Fruit fly (Drosophila melanogaster) whole organism, embryonic: ENCODE results near the gene Rab9.

ENCODE experiments used
- BEAF-32 ChIP-seq: fragments of 200-800 bp; sonication (Bioruptor generic); optimal IDR thresholded peaks from 3 replicates; lab custom pipeline; 2017; ENCODE audit warnings: missing biosample characterization, missing genetic modification characterization, mild to moderate bottlenecking, moderate library complexity, missing genetic modification reagents
- CG10209 ChIP-seq: fragments of 200-800 bp; sonication (Bioruptor generic); optimal IDR thresholded peaks from 3 replicates; lab custom pipeline; 2017; ENCODE audit warnings: missing biosample characterization, mild to moderate bottlenecking, missing genetic modification characterization, missing genetic modification reagents
- CG10543 ChIP-seq: fragments of 200-800 bp; sonication (Bioruptor generic); optimal IDR thresholded peaks from 3 replicates; lab custom pipeline; 2017; ENCODE audit warnings: missing biosample characterization, mild to moderate bottlenecking, missing genetic modification characterization, moderate library complexity
- CG11456 ChIP-seq: fragments of 200-800 bp; sonication (Bioruptor generic); IDR thresholded peaks from 3 replicates; pipeline ENCODE4 v1.3.6; 2022; ENCODE audit warnings: missing biosample characterization, missing genetic modification characterization
- CG12155 ChIP-seq: fragments of 200-800 bp; sonication (Bioruptor generic); optimal IDR thresholded peaks from 3 replicates; lab custom pipeline; 2016; ENCODE audit warnings: missing biosample characterization, missing genetic modification characterization
- CG13123 ChIP-seq: fragments of 200-800 bp; sonication (Bioruptor generic); optimal IDR thresholded peaks from 2 replicates; lab custom pipeline; 2016; ENCODE audit warnings: missing biosample characterization, missing genetic modification characterization
- CG13624 ChIP-seq: fragments of 200-800 bp; sonication (Bioruptor generic); optimal IDR thresholded peaks from 2 replicates; lab custom pipeline; 2016; ENCODE audit warnings: missing biosample characterization, missing genetic modification characterization
- CG15514 ChIP-seq: fragments of 200-800 bp; sonication (Bioruptor generic); optimal IDR thresholded peaks from 3 replicates; lab custom pipeline; 2017; ENCODE audit warnings: missing biosample characterization, missing genetic modification characterization, mild to moderate bottlenecking, moderate library complexity, missing genetic modification reagents
- CG17361 ChIP-seq: fragments of 200-800 bp; sonication (Bioruptor generic); IDR thresholded peaks from 3 replicates; pipeline ENCODE4 v1.3.6; 2022; ENCODE audit warnings: missing biosample characterization, missing genetic modification characterization
- CG3065 ChIP-seq: fragments of 200-800 bp; sonication (Bioruptor generic); optimal IDR thresholded peaks from 2 replicates; lab custom pipeline; 2016; ENCODE audit warnings: missing biosample characterization, missing genetic modification characterization
- CG32532 ChIP-seq: fragments of 200-800 bp; sonication (Bioruptor generic); IDR thresholded peaks from 2 replicates; pipeline ENCODE4 v1.3.6; 2022; ENCODE audit warnings: missing biosample characterization, missing genetic modification characterization
- CG32767 ChIP-seq: fragments of 200-800 bp; sonication (Bioruptor generic); IDR thresholded peaks from 2 replicates; pipeline ENCODE4 v1.3.6; 2022; ENCODE audit warnings: missing biosample characterization, missing genetic modification characterization
- CG4282 ChIP-seq: fragments of 200-800 bp; sonication (Bioruptor generic); optimal IDR thresholded peaks from 2 replicates; lab custom pipeline; 2016; ENCODE audit warnings: missing biosample characterization, missing genetic modification characterization
- CG4328 ChIP-seq: fragments of 200-800 bp; sonication (Bioruptor generic); optimal IDR thresholded peaks from 3 replicates; lab custom pipeline; 2017; ENCODE audit warnings: missing biosample characterization, missing genetic modification reagents, missing genetic modification characterization
- CG8765 ChIP-seq: fragments of 200-800 bp; sonication (Bioruptor generic); IDR thresholded peaks from 2 replicates; pipeline ENCODE4 v1.3.6; 2022; ENCODE audit warnings: missing biosample characterization, missing genetic modification characterization
- CTCF ChIP-seq: fragments of 200-800 bp; sonication (Bioruptor generic); optimal IDR thresholded peaks from 2 replicates; lab custom pipeline; 2017; ENCODE audit warnings: missing biosample characterization, mild to moderate bottlenecking, missing genetic modification characterization, moderate library complexity
- Camta ChIP-seq: fragments of 200-800 bp; sonication (Bioruptor generic); optimal IDR thresholded peaks from 2 replicates; lab custom pipeline; 2016; ENCODE audit warnings: missing biosample characterization, missing genetic modification characterization
- Dbx ChIP-seq: fragments of 200-800 bp; sonication (Bioruptor generic); IDR thresholded peaks from 3 replicates; pipeline ENCODE4 v1.3.6; 2022; ENCODE audit warnings: missing biosample characterization, missing genetic modification characterization
- Deaf1 ChIP-seq: fragments of 200-800 bp; optimal IDR thresholded peaks from 3 replicates; lab custom pipeline; 2019; ENCODE audit warnings: missing biosample characterization, mild to moderate bottlenecking, missing genetic modification characterization, moderate library complexity
- Dip3 ChIP-seq: fragments of 200-800 bp; sonication (Bioruptor generic); optimal IDR thresholded peaks from 3 replicates; lab custom pipeline; 2016; ENCODE audit warnings: missing biosample characterization, missing genetic modification characterization
- GATAe ChIP-seq: fragments of 200-800 bp; sonication (Bioruptor generic); conservative IDR thresholded peaks from 2 replicates; pipeline ENCODE4 v1.3.6; 2022; ENCODE audit warnings: missing biosample characterization, missing genetic modification characterization
- HLH3B ChIP-seq: fragments of 200-800 bp; sonication (Bioruptor generic); IDR thresholded peaks from 2 replicates; pipeline ENCODE4 v1.3.6; 2022; ENCODE audit warnings: missing biosample characterization, missing genetic modification characterization
- Hmx ChIP-seq: fragments of 200-800 bp; sonication (Bioruptor generic); optimal IDR thresholded peaks from 2 replicates; lab custom pipeline; 2016; ENCODE audit warnings: missing biosample characterization, missing genetic modification characterization
- Hsf ChIP-seq: fragments of 200-800 bp; sonication (Bioruptor generic); optimal IDR thresholded peaks from 3 replicates; lab custom pipeline; 2016; ENCODE audit warnings: missing biosample characterization, missing genetic modification characterization
- Lim3 ChIP-seq: fragments of 200-800 bp; sonication (Bioruptor generic); IDR thresholded peaks from 2 replicates; pipeline ENCODE4 v1.3.6; 2022; ENCODE audit warnings: missing biosample characterization, missing genetic modification characterization
- MTF-1 ChIP-seq: fragments of 200-800 bp; sonication (Bioruptor generic); optimal IDR thresholded peaks from 2 replicates; lab custom pipeline; 2018; ENCODE audit warnings: missing biosample characterization, mild to moderate bottlenecking, missing genetic modification characterization, borderline replicate concordance
- Med ChIP-seq: fragments of 200-800 bp; sonication (Bioruptor generic); peaks from one replicate; lab custom pipeline; 2016; ENCODE audit warnings: missing biosample characterization, missing genetic modification characterization, mild to moderate bottlenecking, inconsistent platforms, moderate library complexity
- Nf-YC ChIP-seq: fragments of 200-800 bp; optimal IDR thresholded peaks from 3 replicates; lab custom pipeline; 2019; ENCODE audit warnings: missing biosample characterization, mild to moderate bottlenecking, missing genetic modification characterization, moderate library complexity
- Xrp1 ChIP-seq: fragments of 200-800 bp; sonication (Bioruptor generic); IDR thresholded peaks from 2 replicates; pipeline ENCODE4 v1.3.6; 2022; ENCODE audit warnings: missing biosample characterization, missing genetic modification characterization
- abd-A ChIP-seq: fragments of 200-800 bp; sonication (Bioruptor generic); optimal IDR thresholded peaks from 3 replicates; lab custom pipeline; 2019; ENCODE audit warnings: missing biosample characterization, mild to moderate bottlenecking, missing genetic modification characterization, moderate library complexity
- al ChIP-seq: fragments of 200-800 bp; sonication (Bioruptor generic); IDR thresholded peaks from 2 replicates; pipeline ENCODE4 v1.3.6; 2022; ENCODE audit warnings: missing biosample characterization, missing genetic modification characterization
- cas ChIP-seq: fragments of 200-800 bp; sonication (Bioruptor generic); IDR thresholded peaks from 2 replicates; pipeline ENCODE4 v1.3.6; 2022; ENCODE audit warnings: missing biosample characterization, missing genetic modification characterization
- crol ChIP-seq: fragments of 200-800 bp; sonication (Bioruptor generic); IDR thresholded peaks from 2 replicates; pipeline ENCODE4 v1.3.6; 2022; ENCODE audit warnings: missing biosample characterization, missing genetic modification characterization
- dimm ChIP-seq: fragments of 200-800 bp; sonication (Bioruptor generic); IDR thresholded peaks from 2 replicates; pipeline ENCODE4 v1.3.6; 2022; ENCODE audit warnings: missing biosample characterization, missing genetic modification characterization
- gem ChIP-seq: fragments of 200-800 bp; sonication (Bioruptor generic); optimal IDR thresholded peaks from 2 replicates; lab custom pipeline; 2019; ENCODE audit warnings: missing biosample characterization, mild to moderate bottlenecking, missing genetic modification characterization, moderate library complexity
- jigr1 ChIP-seq: fragments of 200-800 bp; sonication (Bioruptor generic); IDR thresholded peaks from 3 replicates; pipeline ENCODE4 v1.3.6; 2022; ENCODE audit warnings: missing biosample characterization, missing genetic modification characterization
- knrl ChIP-seq: fragments of 200-800 bp; sonication (Bioruptor generic); IDR thresholded peaks from 3 replicates; pipeline ENCODE4 v1.3.6; 2022; ENCODE audit warnings: missing biosample characterization, missing genetic modification characterization; ENCODE audit not compliant: partially characterized antibody
- lab ChIP-seq: fragments of 200-800 bp; sonication (Bioruptor generic); optimal IDR thresholded peaks from 3 replicates; lab custom pipeline; 2017; ENCODE audit warnings: missing biosample characterization, missing genetic modification characterization, mild to moderate bottlenecking, moderate library complexity, missing genetic modification reagents
- lilli ChIP-seq: fragments of 200-800 bp; sonication (Bioruptor generic); optimal IDR thresholded peaks from 3 replicates; lab custom pipeline; 2016; ENCODE audit warnings: missing biosample characterization, missing genetic modification characterization
- lmd ChIP-seq: fragments of 200-800 bp; sonication (Bioruptor generic); IDR thresholded peaks from 2 replicates; pipeline ENCODE4 v1.3.6; 2022; ENCODE audit warnings: missing biosample characterization, missing genetic modification characterization
- mam ChIP-seq: fragments of 200-800 bp; sonication (Bioruptor generic); optimal IDR thresholded peaks from 3 replicates; lab custom pipeline; 2016; ENCODE audit warnings: missing biosample characterization, missing genetic modification characterization
- onecut ChIP-seq: fragments of 200-800 bp; sonication (Bioruptor generic); IDR thresholded peaks from 2 replicates; pipeline ENCODE4 v1.3.6; 2022; ENCODE audit warnings: missing biosample characterization, missing genetic modification characterization
- pfk ChIP-seq: fragments of 200-800 bp; sonication (Bioruptor generic); optimal IDR thresholded peaks from 2 replicates; lab custom pipeline; 2018; ENCODE audit warnings: missing biosample characterization, mild to moderate bottlenecking, missing genetic modification characterization, moderate library complexity
- ranshi ChIP-seq: fragments of 200-800 bp; sonication (Bioruptor generic); IDR thresholded peaks from 2 replicates; pipeline ENCODE4 v1.3.6; 2022; ENCODE audit warnings: missing biosample characterization, missing genetic modification characterization
- salm ChIP-seq: fragments of 200-800 bp; sonication (Bioruptor generic); optimal IDR thresholded peaks from 2 replicates; lab custom pipeline; 2018; ENCODE audit warnings: missing biosample characterization, mild to moderate bottlenecking, missing genetic modification characterization
- sd ChIP-seq: fragments of 200-800 bp; sonication (Bioruptor generic); optimal IDR thresholded peaks from 3 replicates; lab custom pipeline; 2018; ENCODE audit warnings: missing biosample characterization, mild to moderate bottlenecking, missing genetic modification characterization, moderate library complexity
- seq ChIP-seq: fragments of 200-800 bp; sonication (Bioruptor generic); IDR thresholded peaks from 2 replicates; pipeline ENCODE4 v1.3.6; 2022; ENCODE audit warnings: missing biosample characterization, missing genetic modification characterization
- slbo ChIP-seq: fragments of 200-800 bp; sonication (Bioruptor generic); IDR thresholded peaks from 2 replicates; pipeline ENCODE4 v1.3.6; 2022; ENCODE audit warnings: missing biosample characterization, missing genetic modification characterization
- sr ChIP-seq: fragments of 200-800 bp; sonication (Bioruptor generic); IDR thresholded peaks from 3 replicates; pipeline ENCODE4 v1.3.6; 2022; ENCODE audit warnings: missing biosample characterization, missing genetic modification characterization
- vfl ChIP-seq: fragments of 200-800 bp; sonication (Bioruptor generic); optimal IDR thresholded peaks from 2 replicates; lab custom pipeline; 2016; ENCODE audit warnings: missing biosample characterization, missing genetic modification characterization

Rab9 gene

dm6 chr2L:19405685-19406357 lies 26.6 kb upstream of the Rab9 start (continued):
- TF ChIP-seq Med (GFP tag; lab: Kevin White, UChicago) (peak; percentile 37), CG3065 (GFP tag; lab: Kevin White, UChicago) (no peak), slbo (GFP tag; lab: Robert Waterston, UW) (peak; percentile 52; the same call in 1 of the 2 replicates), Deaf1 (tag; lab: Kevin White, UChicago) (peak; percentile 54), HLH3B (GFP tag; lab: Robert Waterston, UW) (0 out of 2 replicates have a peak, but pooled peaks have one; percentile 9), al (GFP tag; lab: Robert Waterston, UW) (peak; percentile 7; the same call in 1 of the 2 replicates), CG32532 (peak; percentile 40), jigr1 (GFP tag; lab: Robert Waterston, UW) (no peak)
- TF ChIP-seq, all 482 proteins: peak for 18

DNA sequence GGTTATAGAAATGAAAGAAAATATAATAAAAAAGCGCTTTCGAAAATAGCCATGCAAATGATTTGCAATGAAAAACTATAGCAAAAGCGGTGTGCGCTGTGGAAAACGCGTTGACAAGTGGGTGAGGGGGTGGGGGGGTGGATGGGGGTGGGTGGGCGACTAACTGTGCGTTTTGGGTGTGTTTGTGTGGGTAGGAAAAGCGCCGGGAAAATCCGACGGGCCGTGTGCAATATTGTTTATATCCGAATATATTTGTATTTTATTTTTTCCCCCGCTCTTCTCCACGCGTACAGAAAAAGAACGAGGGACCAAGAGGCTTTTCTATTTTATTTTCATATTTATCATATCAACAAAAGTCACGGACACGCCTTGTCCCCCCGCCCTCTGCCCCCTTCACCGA lies 26.0 kb upstream of the Rab9 start:
- TF ChIP-seq CG10543 (GFP tag; lab: Kevin White, UChicago) (peak; percentile 76), CG13624 (GFP tag; lab: Kevin White, UChicago) (no peak), seq (0 out of 2 replicates have a peak, but pooled peaks have one; percentile 7), Camta (GFP tag; lab: Kevin White, UChicago) (no peak), CG32767 (no peak), CG17361 (GFP tag; lab: Robert Waterston, UW) (no peak), CG12155 (no peak), Lim3 (GFP tag; lab: Robert Waterston, UW) (no peak), CG4328 (GFP tag; lab: Kevin White, UChicago) (peak; percentile 12), dimm (GFP tag; lab: Robert Waterston, UW) (no peak), Nf-YC (tag; lab: Kevin White, UChicago) (no peak), knrl (0 out of 3 replicates have a peak, but pooled peaks have one; percentile 19), lab (GFP tag; lab: Kevin White, UChicago) (no peak), Hmx (no peak), CG10209 (no peak), Xrp1 (GFP tag; lab: Robert Waterston, UW) (no peak), Dbx (GFP tag; lab: Robert Waterston, UW) (0 out of 3 replicates have a peak, but pooled peaks have one; percentile 9), CG13123 (GFP tag; lab: Kevin White, UChicago) (no peak), vfl (GFP tag; lab: Kevin White, UChicago) (no peak), sr (GFP tag; lab: Robert Waterston, UW) (peak; percentile 95), onecut (GFP tag; lab: Robert Waterston, UW) (no peak), mam (GFP tag; lab: Kevin White, UChicago) (no peak), cas (no peak), CG4282 (GFP tag; lab: Kevin White, UChicago) (no peak), BEAF-32 (no peak), crol (GFP tag; lab: Robert Waterston, UW) (peak; percentile 66), Hsf (GFP tag; lab: Kevin White, UChicago) (no peak), gem (tag; lab: Kevin White, UChicago) (no peak), Dip3 (GFP tag; lab: Kevin White, UChicago) (no peak), GATAe (no peak), CG11456 (GFP tag; lab: Robert Waterston, UW) (0 out of 3 replicates have a peak, but pooled peaks have one; percentile 26), sd (tag; lab: Kevin White, UChicago) (peak; percentile 27), lilli (GFP tag; lab: Kevin White, UChicago) (no peak), MTF-1 (GFP tag; lab: Kevin White, UChicago) (peak; percentile 100), ranshi (no peak), CG8765 (GFP tag; lab: Robert Waterston, UW) (no peak), salm (tag; lab: Kevin White, UChicago) (no peak), CG15514 (GFP tag; lab: Kevin White, UChicago) (no peak), abd-A (tag; lab: Kevin White, UChicago) (peak; percentile 37), CTCF (GFP tag; lab: Kevin White, UChicago) (no peak), pfk (GFP tag; lab: Kevin White, UChicago) (no peak), lmd (GFP tag; lab: Robert Waterston, UW) (no peak)
